Worm (Caenorhabditis elegans): ENCODE results near the gene F19G12.11.

F19G12.11 gene

ce11 chrX:1389382-1389983, 36.8 kb downstream of the F19G12.11 start (continued):
- TF ChIP-seq lsy-2 (tag; optimal IDR thresholded peaks at IDR 0.05) (peak; percentile 92 to 93), Y105C5A.15 (GFP tag; IDR thresholded peaks at IDR 0.05) (0 out of 2 replicates have a peak, but pooled peaks have one; percentile 66), lin-1 (GFP tag; IDR thresholded peaks at IDR 0.05) (peak; percentile 64; the same call in 1 of the 2 replicates), zfp-3 (GFP tag; conservative IDR thresholded peaks at IDR 0.05) (peak; percentile 74), dmd-6 (GFP tag; IDR thresholded peaks at IDR 0.05) (peak; percentile 88), php-3 (GFP tag; IDR thresholded peaks at IDR 0.05) (peak; percentile 87), mdl-1 (tag; optimal IDR thresholded peaks at IDR 0.05) (peak; percentile 69 to 85), skn-1 (tag; optimal IDR thresholded peaks at IDR 0.05) (no peak), dpl-1 (GFP tag; optimal IDR thresholded peaks at IDR 0.05) (peak; percentile 58), aha-1 (tag) (peak; percentile 44), snpc-1.2 (GFP tag; IDR thresholded peaks at IDR 0.05) (no peak), daf-12 (tag; optimal IDR thresholded peaks at IDR 0.05) (no peak), attf-4 (tag; optimal IDR thresholded peaks at IDR 0.05) (no peak), spr-1 (tag; optimal IDR thresholded peaks at IDR 0.05) (peak; percentile 96), Y48G9A.11 (GFP tag; IDR thresholded peaks at IDR 0.05) (0 out of 2 replicates have a peak, but pooled peaks have one; percentile 29), nhr-28 (tag; optimal IDR thresholded peaks at IDR 0.05) (peak; percentile 77), nhr-77 (tag; optimal IDR thresholded peaks at IDR 0.05) (peak; percentile 99), rbr-2 (tag; optimal IDR thresholded peaks at IDR 0.05) (peak; percentile 97), ces-1 (GFP tag; optimal IDR thresholded peaks at IDR 0.05) (peak; percentile 88), madf-5 (GFP tag; IDR thresholded peaks at IDR 0.05) (no peak), zip-11 (GFP tag; IDR thresholded peaks at IDR 0.05) (no peak), lir-3 (tag; optimal IDR thresholded peaks at IDR 0.05) (peak; percentile 67), F44E2.7 (GFP tag; IDR thresholded peaks at IDR 0.05) (no peak), egl-43 (GFP tag; IDR thresholded peaks at IDR 0.05) (peak; percentile 77), ceh-62 (tag; optimal IDR thresholded peaks at IDR 0.05) (no peak), unc-62 (GFP tag; optimal IDR thresholded peaks at IDR 0.05 in 1 of 2) (peak; percentile 70 to 97), unc-62 (tag; optimal IDR thresholded peaks at IDR 0.05) (peak; percentile 36), T26A8.4 (GFP tag; IDR thresholded peaks at IDR 0.05) (peak; percentile 98), pha-4 (GFP tag; IDR thresholded peaks at IDR 0.05) (peak; percentile 79), pha-4 (tag; optimal IDR thresholded peaks at IDR 0.05) (no peak), zfp-2 (tag; optimal IDR thresholded peaks at IDR 0.05) (peak; percentile 65), unc-39 (tag; optimal IDR thresholded peaks at IDR 0.05) (no peak), jun-1 (tag; optimal IDR thresholded peaks at IDR 0.05) (peak; percentile 95), lin-13 (GFP tag; optimal IDR thresholded peaks at IDR 0.05) (peak; percentile 95), ceh-32 (tag; optimal IDR thresholded peaks at IDR 0.05; ENCODE audit: poor library complexity) (peak; percentile 77), arid-1 (GFP tag; conservative IDR thresholded peaks at IDR 0.05) (no peak; the same call in 1 of the 2 replicates), nhr-11 (tag; optimal IDR thresholded peaks at IDR 0.05) (peak; percentile 94), daf-8 (GFP tag; IDR thresholded peaks at IDR 0.05) (no peak), zag-1 (tag; optimal IDR thresholded peaks at IDR 0.05) (peak; percentile 64), mxl-2 (GFP tag; conservative IDR thresholded peaks at IDR 0.05) (no peak), hif-1 (tag; optimal IDR thresholded peaks at IDR 0.05) (peak; percentile 49 to 54), dve-1 (tag; optimal IDR thresholded peaks at IDR 0.05; ENCODE audit: insufficient read depth) (peak; percentile 94), tra-1 (GFP tag; IDR thresholded peaks at IDR 0.05) (peak; percentile 86), nhr-76 (tag; optimal IDR thresholded peaks at IDR 0.05) (peak; percentile 89), fos-1 (tag; optimal IDR thresholded peaks at IDR 0.05) (peak; percentile 66), ztf-11 (tag; optimal IDR thresholded peaks at IDR 0.05) (no peak), lin-29 (GFP tag; IDR thresholded peaks at IDR 0.05) (peak; percentile 61; the same call in 1 of the 2 replicates), sdz-12 (GFP tag; optimal IDR thresholded peaks at IDR 0.05) (no peak), F49E8.2 (tag; optimal IDR thresholded peaks at IDR 0.05; ENCODE audit: borderline replicate concordance) (no peak), ctbp-1 (GFP tag; IDR thresholded peaks at IDR 0.05) (peak; percentile 90), duxl-1 (tag; optimal IDR thresholded peaks at IDR 0.05; ENCODE audit: poor library complexity) (peak; percentile 97)
